Fruit fly (Drosophila melanogaster) whole organism, wandering third instar larva: ENCODE measurements around the gene RAF2.

Source experiments
- Abd-B ChIP-seq: fragments of >200 bp; optimal IDR thresholded peaks from 2 replicates; lab custom pipeline; 2017; ENCODE audit warnings: missing biosample characterization, missing genetic modification characterization
- CG32264 ChIP-seq: fragments of 200-800 bp; sonication (Bioruptor generic); optimal IDR thresholded peaks from 2 replicates; lab custom pipeline; 2016; ENCODE audit warnings: missing biosample characterization, missing genetic modification characterization
- CG9705 ChIP-seq: fragments of 200-800 bp; sonication (Bioruptor generic); optimal IDR thresholded peaks from 2 replicates; lab custom pipeline; 2018; ENCODE audit warnings: missing biosample characterization, mild to moderate bottlenecking, missing genetic modification characterization
- CrebA ChIP-seq: fragments of 200-800 bp; sonication (Bioruptor generic); optimal IDR thresholded peaks from 2 replicates; lab custom pipeline; 2016; ENCODE audit warnings: missing biosample characterization, mild to moderate bottlenecking, missing genetic modification characterization, borderline replicate concordance
- Dfd ChIP-seq: fragments of >200 bp; optimal IDR thresholded peaks from 2 replicates; lab custom pipeline; 2017; ENCODE audit warnings: missing biosample characterization, missing genetic modification characterization
- Dif ChIP-seq: fragments of 200-275, 200-300 bp; sonication (Bioruptor generic); optimal IDR thresholded peaks from 2 replicates; lab custom pipeline; 2018; ENCODE audit warnings: missing biosample characterization, missing genetic modification characterization; ENCODE audit not compliant: partially characterized antibody
- GATAd ChIP-seq: sonication (Bioruptor generic); optimal IDR thresholded peaks from 2 replicates; lab custom pipeline; 2016; ENCODE audit warnings: missing biosample characterization, missing genetic modification characterization
- HLH106 ChIP-seq: fragments of 200-800 bp; optimal IDR thresholded peaks from 3 replicates; lab custom pipeline; 2019; ENCODE audit warnings: missing biosample characterization, mild to moderate bottlenecking, missing genetic modification characterization, moderate library complexity
- Hnf4 ChIP-seq: fragments of 200-800 bp; sonication (Bioruptor generic); optimal IDR thresholded peaks from 2 replicates; lab custom pipeline; 2016; ENCODE audit warnings: missing biosample characterization, mild to moderate bottlenecking, missing genetic modification characterization
- Hr78 ChIP-seq: fragments of >200 bp; optimal IDR thresholded peaks from 2 replicates; lab custom pipeline; 2017; ENCODE audit warnings: missing biosample characterization, missing genetic modification characterization
- Hr83 ChIP-seq: fragments of 200-300 bp; sonication (Bioruptor generic); optimal IDR thresholded peaks from 2 replicates; lab custom pipeline; 2016; ENCODE audit warnings: missing biosample characterization, mild to moderate bottlenecking, missing genetic modification characterization, moderate library complexity; ENCODE audit not compliant: poor library complexity, severe bottlenecking
- Jra ChIP-seq: sonication (Bioruptor generic); optimal IDR thresholded peaks from 2 replicates; lab custom pipeline; 2016; ENCODE audit warnings: missing biosample characterization, missing genetic modification characterization
- Mio ChIP-seq: sonication (Bioruptor generic); optimal IDR thresholded peaks from 2 replicates; lab custom pipeline; 2016; ENCODE audit warnings: missing biosample characterization, missing genetic modification characterization
- Myc ChIP-seq: fragments of >200 bp; optimal IDR thresholded peaks from 2 replicates; lab custom pipeline; 2017
- OdsH ChIP-seq: fragments of 200-800 bp; sonication (Bioruptor generic); optimal IDR thresholded peaks from 2 replicates; lab custom pipeline; 2016; ENCODE audit warnings: missing biosample characterization, mild to moderate bottlenecking, missing genetic modification characterization
- Rel ChIP-seq, 2 experiments: fragments of 200-800 bp; sonication (Bioruptor generic) in 1 of 2; optimal IDR thresholded peaks; 2 replicates in 1 of 2; 3 replicates in 1 of 2; lab custom pipeline; 2016 to 2019; ENCODE audit warnings: mild to moderate bottlenecking in 2 of 2, missing biosample characterization in 2 of 2, missing genetic modification characterization in 2 of 2, moderate library complexity in 1 of 2
- Sp1 ChIP-seq: fragments of 200-800 bp; sonication (Bioruptor generic); optimal IDR thresholded peaks from 3 replicates; lab custom pipeline; 2019; ENCODE audit warnings: missing biosample characterization, mild to moderate bottlenecking, missing genetic modification characterization, moderate library complexity
- Vsx2 ChIP-seq: fragments of 200-300, 225-300 bp; sonication (Bioruptor generic); optimal IDR thresholded peaks from 2 replicates; lab custom pipeline; 2018; ENCODE audit warnings: missing biosample characterization, missing genetic modification characterization; ENCODE audit not compliant: partially characterized antibody
- br ChIP-seq: fragments of 200-800 bp; sonication (Bioruptor generic); optimal IDR thresholded peaks from 2 replicates; lab custom pipeline; 2016; ENCODE audit warnings: missing biosample characterization, missing genetic modification characterization
- brk ChIP-seq: fragments of 200-800 bp; sonication (Bioruptor generic); optimal IDR thresholded peaks from 2 replicates; lab custom pipeline; 2016; ENCODE audit warnings: missing biosample characterization, mild to moderate bottlenecking, missing genetic modification characterization
- dl ChIP-seq, 2 experiments: fragments of 175-275, 200-275 bp in 1 of 2; fragments of 200-275 bp in 1 of 2; sonication (Bioruptor generic); optimal IDR thresholded peaks; lab custom pipeline; 2018; ENCODE audit warnings: mild to moderate bottlenecking in 2 of 2, missing biosample characterization in 2 of 2, missing genetic modification characterization in 2 of 2, moderate library complexity in 2 of 2; ENCODE audit not compliant: partially characterized antibody in 2 of 2, insufficient read depth in 1 of 2
- dmrt93B ChIP-seq: fragments of 200-800 bp; sonication (Bioruptor generic); optimal IDR thresholded peaks from 2 replicates; lab custom pipeline; 2018; ENCODE audit warnings: missing biosample characterization, mild to moderate bottlenecking, missing genetic modification characterization
- dsf ChIP-seq: sonication (Bioruptor generic); optimal IDR thresholded peaks from 2 replicates; lab custom pipeline; 2016; ENCODE audit warnings: missing biosample characterization, missing genetic modification characterization, borderline replicate concordance
- ey ChIP-seq: fragments of 200-800 bp; sonication (Bioruptor generic); optimal IDR thresholded peaks from 2 replicates; lab custom pipeline; 2016; ENCODE audit warnings: missing biosample characterization, missing genetic modification characterization
- foxo ChIP-seq, 2 experiments: fragments of 200-800 bp; sonication (Bioruptor generic); optimal IDR thresholded peaks; 2 replicates in 1 of 2; 3 replicates in 1 of 2; lab custom pipeline; 2016 to 2017; ENCODE audit warnings: missing biosample characterization in 2 of 2, missing genetic modification characterization in 2 of 2
- fru ChIP-seq: fragments of 200-800 bp; sonication (Bioruptor generic); optimal IDR thresholded peaks from 3 replicates; lab custom pipeline; 2016; ENCODE audit warnings: missing biosample characterization, mild to moderate bottlenecking, missing genetic modification characterization
- h ChIP-seq: fragments of 200-800 bp; sonication (Bioruptor generic); optimal IDR thresholded peaks from 3 replicates; lab custom pipeline; 2016; ENCODE audit warnings: missing biosample characterization, mild to moderate bottlenecking, missing genetic modification characterization
- jim ChIP-seq: fragments of 175-275, 200-325 bp; sonication (Bioruptor generic); optimal IDR thresholded peaks from 2 replicates; lab custom pipeline; 2016; ENCODE audit warnings: missing biosample characterization, mild to moderate bottlenecking, missing genetic modification characterization
- lola ChIP-seq: fragments of >200 bp; optimal IDR thresholded peaks from 2 replicates; lab custom pipeline; 2017; ENCODE audit warnings: missing biosample characterization, missing genetic modification characterization
- pan ChIP-seq: fragments of >200 bp; optimal IDR thresholded peaks from 2 replicates; lab custom pipeline; 2017
- psq ChIP-seq: fragments of 200-800 bp; sonication (Bioruptor generic); optimal IDR thresholded peaks from 3 replicates; lab custom pipeline; 2017; ENCODE audit warnings: missing biosample characterization, mild to moderate bottlenecking, missing genetic modification characterization, moderate library complexity
- rgr ChIP-seq: fragments of 200-800 bp; sonication (Bioruptor generic); optimal IDR thresholded peaks from 3 replicates; lab custom pipeline; 2016; ENCODE audit warnings: missing biosample characterization, mild to moderate bottlenecking, missing genetic modification characterization
- sage ChIP-seq: fragments of 200-800 bp; sonication (Bioruptor generic); optimal IDR thresholded peaks from 2 replicates; lab custom pipeline; 2016; ENCODE audit warnings: missing biosample characterization, mild to moderate bottlenecking, missing genetic modification characterization
- sv ChIP-seq: fragments of 200-800 bp; sonication (Bioruptor generic); optimal IDR thresholded peaks from 3 replicates; lab custom pipeline; 2016; ENCODE audit warnings: missing biosample characterization, missing genetic modification characterization
- tai ChIP-seq: sonication (Bioruptor generic); optimal IDR thresholded peaks from 2 replicates; lab custom pipeline; 2016; ENCODE audit warnings: missing biosample characterization, missing genetic modification characterization
- usp ChIP-seq: fragments of >200 bp; optimal IDR thresholded peaks from 2 replicates; lab custom pipeline; 2017; ENCODE audit warnings: missing biosample characterization, missing genetic modification characterization
- woc ChIP-seq: sonication (Bioruptor generic); optimal IDR thresholded peaks from 2 replicates; lab custom pipeline; 2016; ENCODE audit warnings: missing biosample characterization, mild to moderate bottlenecking, missing genetic modification characterization

The RAF2 gene

DNA sequence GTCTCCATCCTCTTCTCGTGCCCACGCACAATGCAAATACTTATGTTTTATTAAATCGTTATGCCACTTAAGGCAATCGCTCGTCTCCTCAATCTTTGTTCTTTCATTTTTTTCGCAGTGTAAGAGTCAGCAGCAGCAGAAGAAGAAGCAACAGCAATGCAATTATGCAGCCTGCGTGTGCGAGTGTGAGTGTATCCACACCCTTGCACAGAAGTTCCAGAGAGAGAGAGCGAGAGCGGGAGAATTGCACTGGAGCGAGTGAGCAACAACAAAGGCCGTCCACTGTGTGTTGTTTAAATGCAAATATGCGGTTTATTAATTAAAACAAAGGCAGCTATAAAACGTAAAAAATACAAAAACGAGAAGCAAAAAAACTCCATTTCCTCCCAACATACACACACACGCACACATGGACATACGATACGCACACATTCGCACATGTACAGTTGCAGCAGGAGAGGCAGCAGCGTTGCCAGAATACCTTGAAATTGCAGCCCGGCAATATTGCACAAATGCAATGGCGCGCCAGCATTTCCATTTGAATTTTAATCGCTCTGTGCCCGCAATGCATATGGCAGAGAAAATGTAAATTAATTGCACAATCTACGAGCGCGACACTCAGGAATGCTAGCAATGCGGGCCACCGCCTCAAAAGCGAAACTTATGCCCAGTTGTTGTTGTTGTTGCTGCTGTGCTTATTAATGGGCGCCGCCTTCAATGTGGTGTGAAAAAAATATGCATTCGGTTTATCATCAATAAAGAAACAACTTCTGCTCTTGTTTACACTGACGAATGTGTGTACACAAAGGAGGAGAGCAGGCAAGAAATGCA, 22.7 kb downstream of the RAF2 start (continued):
- TF ChIP-seq dsf (GFP tag; lab: Kevin White, UChicago) (peak; percentile 78), fru (GFP tag; lab: Kevin White, UChicago) (peak; percentile 45), HLH106 (peak; percentile 47), lola (GFP tag; lab: Kevin White, UChicago) (no peak), Sp1 (GFP tag; lab: Kevin White, UChicago) (peak; percentile 63), woc (GFP tag; lab: Kevin White, UChicago) (peak; percentile 6), usp (GFP tag; lab: Kevin White, UChicago) (no peak), sv (GFP tag; lab: Kevin White, UChicago) (no peak), Vsx2 (GFP tag; lab: Kevin White, UChicago) (peak; percentile 1), rgr (GFP tag; lab: Kevin White, UChicago) (peak; percentile 70)

DNA sequence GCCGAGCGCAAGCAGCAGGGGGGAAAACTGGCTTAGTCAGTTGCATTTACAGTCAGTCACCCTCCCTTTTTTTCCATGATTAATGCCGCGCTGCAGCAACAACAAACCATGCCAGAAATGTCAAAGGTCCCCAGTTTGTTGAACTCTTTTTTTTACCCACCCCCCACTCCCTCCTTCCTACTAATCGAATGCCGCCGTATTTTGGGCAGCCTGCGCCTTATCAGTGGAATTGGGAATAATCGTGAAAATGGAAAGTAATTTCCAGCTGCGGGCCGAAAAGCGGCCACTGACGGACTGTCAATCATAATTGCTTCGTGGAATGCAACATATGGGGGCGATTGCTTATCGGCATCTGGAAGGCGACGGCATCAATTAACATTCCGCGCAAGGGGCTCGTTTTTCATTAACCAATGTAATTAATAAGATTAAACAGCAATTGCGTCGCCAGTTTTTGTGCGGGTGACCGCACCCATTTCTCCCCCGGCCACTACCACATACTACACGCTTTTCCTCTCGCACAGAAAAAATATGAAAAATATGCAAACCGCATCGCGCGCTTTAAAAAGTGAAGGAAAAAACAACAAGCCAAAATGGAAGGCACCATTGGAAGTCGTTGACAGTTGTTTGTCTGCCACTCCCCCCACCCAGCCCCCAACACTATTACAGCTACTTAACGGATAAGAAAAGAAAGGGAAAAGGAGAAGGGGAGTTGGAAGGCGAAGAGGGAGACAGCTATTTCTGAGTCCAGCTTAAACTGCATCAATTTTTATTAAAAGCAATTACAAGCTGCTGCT, 23.5 kb downstream of the RAF2 start:
- TF ChIP-seq fru (GFP tag; lab: Kevin White, UChicago) (no peak), foxo (GFP tag; optimal IDR thresholded peaks at IDR 0.05; lab: Kevin White, UChicago) (no peak), Dif (GFP tag; lab: Kevin White, UChicago) (peak; percentile 1), Rel (GFP tag; optimal IDR thresholded peaks at IDR 0.05; lab: Kevin White, UChicago) (no peak), Rel (tag; optimal IDR thresholded peaks at IDR 0.05; lab: Kevin White, UChicago) (peak; percentile 19)

DNA sequence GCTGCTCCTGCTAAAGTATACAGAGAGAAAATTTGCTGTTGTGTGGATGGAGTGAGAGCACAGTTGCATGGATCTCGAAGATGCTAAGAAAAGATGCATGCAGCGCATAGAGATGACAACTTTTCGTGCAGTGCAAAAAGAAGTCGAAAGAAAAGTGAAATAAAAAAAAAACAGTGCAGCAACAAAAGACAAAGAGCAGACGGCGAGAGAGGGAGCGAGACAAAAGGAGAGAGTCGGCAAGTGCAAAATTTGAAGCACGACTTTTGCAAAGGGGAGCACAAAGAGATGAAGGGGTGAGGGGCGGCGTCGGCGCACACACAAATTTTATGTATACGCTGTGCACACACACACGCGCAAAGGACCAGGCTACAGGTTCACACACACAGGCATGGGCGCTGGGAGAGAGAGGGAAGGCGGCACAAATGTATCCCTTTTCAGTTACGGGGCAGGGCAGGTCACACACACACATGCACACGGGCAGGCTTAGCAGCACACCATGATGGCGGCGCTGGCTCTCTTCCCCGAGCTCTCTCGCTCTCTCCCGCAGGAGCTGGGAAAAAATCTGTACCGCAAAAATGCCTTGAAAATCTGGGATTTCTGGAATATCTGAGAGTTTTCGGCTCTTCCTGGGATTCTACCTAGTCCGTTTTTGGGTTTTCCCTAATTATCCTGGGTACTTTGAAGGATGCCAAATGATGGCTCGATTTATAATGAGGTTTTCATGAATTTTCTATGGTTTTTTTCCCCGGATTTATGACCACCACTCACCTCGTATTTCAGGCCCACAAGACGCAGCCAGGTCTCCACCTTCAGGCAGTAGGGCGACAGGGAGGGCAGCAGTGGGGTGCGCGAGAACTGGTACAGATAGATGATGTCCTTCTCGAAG, 24.4 kb downstream of the RAF2 start:
- TF ChIP-seq Jra (GFP tag; lab: Kevin White, UChicago) (peak; percentile 23), OdsH (GFP tag; lab: Kevin White, UChicago) (peak; percentile 76), Dfd (GFP tag; lab: Kevin White, UChicago) (no peak), Dif (GFP tag; lab: Kevin White, UChicago) (peak; percentile 78), br (GFP tag; lab: Kevin White, UChicago) (peak; percentile 85), fru (GFP tag; lab: Kevin White, UChicago) (peak; percentile 88), usp (GFP tag; lab: Kevin White, UChicago) (no peak), tai (GFP tag; lab: Kevin White, UChicago) (no peak), sage (GFP tag; lab: Kevin White, UChicago) (peak; percentile 57), GATAd (GFP tag; lab: Kevin White, UChicago) (no peak), Hr78 (no peak), ey (GFP tag; lab: Kevin White, UChicago) (peak; percentile 83), woc (GFP tag; lab: Kevin White, UChicago) (peak; percentile 90), Rel (GFP tag; optimal IDR thresholded peaks at IDR 0.05; lab: Kevin White, UChicago) (peak; percentile 27), Rel (tag; optimal IDR thresholded peaks at IDR 0.05; lab: Kevin White, UChicago) (no peak), sv (GFP tag; lab: Kevin White, UChicago) (no peak), HLH106 (peak; percentile 72), Vsx2 (GFP tag; lab: Kevin White, UChicago) (no peak), h (GFP tag; lab: Kevin White, UChicago) (peak; percentile 87), Myc (no peak), dl (GFP tag; optimal IDR thresholded peaks at IDR 0.05; lab: Kevin White, UChicago; ENCODE audit: insufficient read depth in 1 of 2, partially characterized antibody in 2 of 2) (peak; percentile 44 to 53), jim (GFP tag; lab: Kevin White, UChicago) (no peak), Abd-B (GFP tag; lab: Kevin White, UChicago) (no peak), Hnf4 (GFP tag; lab: Kevin White, UChicago) (peak; percentile 81), pan (lab: Kevin White, UChicago) (no peak), rgr (GFP tag; lab: Kevin White, UChicago) (peak; percentile 83), dsf (GFP tag; lab: Kevin White, UChicago) (no peak), dmrt93B (GFP tag; lab: Kevin White, UChicago) (peak; percentile 35), CrebA (GFP tag; lab: Kevin White, UChicago) (no peak), brk (GFP tag; lab: Kevin White, UChicago) (peak; percentile 72), lola (GFP tag; lab: Kevin White, UChicago) (no peak), Mio (no peak), psq (GFP tag; lab: Kevin White, UChicago) (peak; percentile 91), Sp1 (GFP tag; lab: Kevin White, UChicago) (peak; percentile 81), foxo (GFP tag; optimal IDR thresholded peaks at IDR 0.05; lab: Kevin White, UChicago) (peak in 1 of 2 experiments; percentile 83), CG32264 (peak; percentile 67), CG9705 (GFP tag; lab: Kevin White, UChicago) (peak; percentile 65), Hr83 (GFP tag; lab: Kevin White, UChicago) (peak; percentile 47)
